Worm (Caenorhabditis elegans) whole organism, L4 larva: ENCODE results near the gene pbs-1.
"Not testable (repeated sequence)": the region's sequence is repeated elsewhere in the genome, so short reads cannot be mapped to it uniquely, and the experiment has no call there.

ENCODE experiments used
- F26F4.8 ChIP-seq: fragments of 200-800 bp; sonication (Bioruptor generic); conservative IDR thresholded peaks from 2 replicates; pipeline ENCODE4 v1.3.6; 2022; ENCODE audit warnings: missing genetic modification characterization, missing compliant biosample characterization
- F44E2.7 ChIP-seq: fragments of 200-800 bp; sonication (Bioruptor generic); IDR thresholded peaks from 2 replicates; pipeline ENCODE4 v2.1.2; 2022; ENCODE audit warnings: missing genetic modification characterization, missing compliant biosample characterization
- Y105C5A.15 ChIP-seq: fragments of 200-800 bp; sonication (Bioruptor generic); IDR thresholded peaks from 2 replicates; pipeline ENCODE4 v1.3.6; 2022; ENCODE audit warnings: missing genetic modification characterization, missing compliant biosample characterization
- Y75B8A.6 ChIP-seq: fragments of 200-800 bp; sonication (Bioruptor generic); IDR thresholded peaks from 2 replicates; pipeline ENCODE4 v1.3.6; 2022; ENCODE audit warnings: missing genetic modification reagents, missing genetic modification characterization, missing compliant biosample characterization
- ZK546.5 ChIP-seq, 2 experiments: sonication (generic microtip); optimal IDR thresholded peaks; 2 replicates each; lab custom pipeline; 2017; ENCODE audit warnings: missing biosample characterization in 2 of 2, missing genetic modification characterization in 2 of 2
- aly-2 ChIP-seq: sonication (generic microtip); optimal IDR thresholded peaks from 2 replicates; lab custom pipeline; 2018; ENCODE audit warnings: missing biosample characterization, missing genetic modification characterization
- ama-1 ChIP-seq: fragments of 150-350 bp; optimal IDR thresholded peaks from 2 replicates; lab custom pipeline; 2014; ENCODE audit warnings: inconsistent platforms, mixed read lengths
- ceh-20 ChIP-seq: fragments of 200-800 bp; sonication (Bioruptor generic); IDR thresholded peaks from 2 replicates; pipeline ENCODE4 v1.3.6; 2022; ENCODE audit warnings: missing genetic modification reagents, missing genetic modification characterization, missing compliant biosample characterization
- ceh-32 ChIP-seq: sonication (generic microtip); optimal IDR thresholded peaks from 2 replicates; lab custom pipeline; 2016; ENCODE audit warnings: mild to moderate bottlenecking, missing genetic modification characterization, missing compliant biosample characterization; ENCODE audit not compliant: poor library complexity
- ceh-62 ChIP-seq: sonication (generic microtip); optimal IDR thresholded peaks from 2 replicates; lab custom pipeline; 2017; ENCODE audit warnings: missing biosample characterization, missing genetic modification characterization
- ceh-82 ChIP-seq: sonication (generic microtip); optimal IDR thresholded peaks from 2 replicates; lab custom pipeline; 2017; ENCODE audit warnings: missing biosample characterization, missing genetic modification characterization
- daf-19 ChIP-seq: fragments of 200-800 bp; sonication (Bioruptor generic); conservative IDR thresholded peaks from 2 replicates; pipeline ENCODE4 v1.3.6; 2022; ENCODE audit warnings: missing genetic modification characterization, missing compliant biosample characterization
- dmd-8 ChIP-seq: fragments of 200-800 bp; sonication (Bioruptor generic); IDR thresholded peaks from 2 replicates; pipeline ENCODE4 v1.3.6; 2022; ENCODE audit warnings: missing genetic modification characterization, missing compliant biosample characterization
- dpl-1 ChIP-seq: fragments of 150-350 bp; optimal IDR thresholded peaks from 2 replicates; lab custom pipeline; 2014; ENCODE audit warnings: missing biosample characterization, missing genetic modification reagents, missing genetic modification characterization
- hlh-11 ChIP-seq: fragments of 200-800 bp; sonication (Bioruptor generic); optimal IDR thresholded peaks from 2 replicates; lab custom pipeline; 2018; ENCODE audit warnings: mild to moderate bottlenecking, missing genetic modification characterization, missing compliant biosample characterization
- lim-7 ChIP-seq: fragments of 200-800 bp; sonication (Bioruptor generic); IDR thresholded peaks from 2 replicates; pipeline ENCODE4 v1.3.6; 2022; ENCODE audit warnings: missing genetic modification characterization, missing compliant biosample characterization
- lin-13 ChIP-seq: fragments of 150-350 bp; optimal IDR thresholded peaks from 2 replicates; lab custom pipeline; 2014; ENCODE audit warnings: missing biosample characterization, missing genetic modification reagents, missing genetic modification characterization
- lin-38 ChIP-seq: fragments of 200-800 bp; sonication (Bioruptor generic); IDR thresholded peaks from 2 replicates; pipeline ENCODE4 v1.3.6; 2022; ENCODE audit warnings: missing genetic modification reagents, missing genetic modification characterization, missing compliant biosample characterization
- madf-9 ChIP-seq: fragments of 200-800 bp; sonication (Bioruptor generic); conservative IDR thresholded peaks from 2 replicates; pipeline ENCODE4 v1.3.6; 2022; ENCODE audit warnings: missing genetic modification reagents, missing genetic modification characterization, missing compliant biosample characterization
- mes-2 ChIP-seq: sonication (generic microtip); optimal IDR thresholded peaks from 2 replicates; lab custom pipeline; 2016; ENCODE audit warnings: missing genotype, mild to moderate bottlenecking, missing genetic modification characterization, missing compliant biosample characterization; ENCODE audit not compliant: poor library complexity, severe bottlenecking
- mxl-2 ChIP-seq: fragments of 200-800 bp; sonication (Bioruptor generic); conservative IDR thresholded peaks from 2 replicates; pipeline ENCODE4 v1.3.6; 2022; ENCODE audit warnings: missing genetic modification reagents, missing genetic modification characterization, missing compliant biosample characterization
- nhr-25 ChIP-seq: sonication (generic microtip); optimal IDR thresholded peaks from 2 replicates; lab custom pipeline; 2017; ENCODE audit warnings: missing genetic modification characterization, mild to moderate bottlenecking, missing compliant biosample characterization, antibody characterized with exemption, moderate library complexity, borderline replicate concordance; ENCODE audit not compliant: insufficient read depth
- nhr-28 ChIP-seq: fragments of 150-350 bp; optimal IDR thresholded peaks from 2 replicates; lab custom pipeline; 2014; ENCODE audit warnings: missing biosample characterization, missing genetic modification characterization
- nhr-41 ChIP-seq: fragments of 200-800 bp; sonication (Bioruptor generic); IDR thresholded peaks from 2 replicates; pipeline ENCODE4 v1.3.6; 2022; ENCODE audit warnings: missing genetic modification reagents, missing genetic modification characterization, missing compliant biosample characterization
- nhr-6 ChIP-seq: fragments of 150-350 bp; optimal IDR thresholded peaks from 2 replicates; lab custom pipeline; 2014; ENCODE audit warnings: missing biosample characterization, missing genetic modification characterization
- pha-4 ChIP-seq, 2 experiments: fragments of 150-350 bp in 1 of 2; fragments of 200-800 bp in 1 of 2; sonication (Bioruptor generic) in 1 of 2; IDR thresholded peaks in 1 of 2; optimal IDR thresholded peaks in 1 of 2; 2 replicates each; pipeline versions ENCODE4 v1.3.6 to Lab custom; 2014 to 2022; ENCODE audit warnings: missing genetic modification characterization in 2 of 2, missing genetic modification reagents in 2 of 2, missing biosample characterization in 1 of 2, missing compliant biosample characterization in 1 of 2
- set-16 ChIP-seq: fragments of 200-800 bp; sonication (Bioruptor generic); IDR thresholded peaks from 2 replicates; pipeline ENCODE4 v1.3.6; 2022; ENCODE audit warnings: missing genetic modification reagents, missing genetic modification characterization, missing compliant biosample characterization
- snpc-1.2 ChIP-seq: fragments of 200-800 bp; sonication (Bioruptor generic); IDR thresholded peaks from 2 replicates; pipeline ENCODE4 v1.3.6; 2022; ENCODE audit warnings: missing genetic modification reagents, missing genetic modification characterization, missing compliant biosample characterization
- snpc-4 ChIP-seq: fragments of 150-350 bp; optimal IDR thresholded peaks from 2 replicates; lab custom pipeline; 2014; ENCODE audit warnings: missing biosample characterization, missing genetic modification characterization
- spr-3 ChIP-seq: fragments of 200-800 bp; sonication (Bioruptor generic); optimal IDR thresholded peaks from 2 replicates; lab custom pipeline; 2018; ENCODE audit warnings: mild to moderate bottlenecking, missing genetic modification characterization, missing compliant biosample characterization
- tra-1 ChIP-seq: fragments of 200-800 bp; sonication (Bioruptor generic); IDR thresholded peaks from 2 replicates; pipeline ENCODE4 v1.3.6; 2022; ENCODE audit warnings: missing genetic modification reagents, missing genetic modification characterization, missing compliant biosample characterization
- vab-7 ChIP-seq: fragments of 200-800 bp; sonication (Bioruptor generic); IDR thresholded peaks from 2 replicates; pipeline ENCODE4 v1.3.6; 2022; ENCODE audit warnings: missing genetic modification reagents, missing genetic modification characterization, missing compliant biosample characterization
- zfp-3 ChIP-seq: fragments of 200-800 bp; sonication (Bioruptor generic); conservative IDR thresholded peaks from 2 replicates; pipeline ENCODE4 v1.3.6; 2022; ENCODE audit warnings: missing genetic modification reagents, missing genetic modification characterization, missing compliant biosample characterization
- zip-11 ChIP-seq: fragments of 200-800 bp; sonication (Bioruptor generic); IDR thresholded peaks from 2 replicates; pipeline ENCODE4 v1.3.6; 2022; ENCODE audit warnings: missing genetic modification characterization, missing compliant biosample characterization
- ztf-7 ChIP-seq: fragments of 150-350 bp; optimal IDR thresholded peaks from 2 replicates; lab custom pipeline; 2014; ENCODE audit warnings: missing biosample characterization, missing genetic modification characterization

The pbs-1 gene

ce11 chrIV:1725888-1726287 lies 16.3 kb upstream of the pbs-1 start, which contains the start of gene K08D12.8:
Gene K08D12.8, plus strand, starts transcription at chrIV:1726188.
- TF ChIP-seq nhr-6 (tag; lab: Kevin White, UChicago), result no peak

- TF ChIP-seq Y75B8A.6 (GFP tag; lab: Robert Waterston, UW) (no peak), ceh-32 (tag; lab: Kevin White, UChicago) (no peak), lin-38 (GFP tag; lab: Robert Waterston, UW) (no peak), zfp-3 (GFP tag; lab: Robert Waterston, UW) (0 out of 2 replicates have a peak, but pooled peaks have one; percentile 7), mes-2 (no peak)
Measured at ce11 chrIV:1724283-1724682, 14.7 kb upstream of the pbs-1 start, which contains the start of gene epic-3. Gene epic-3, minus strand, starts transcription at chrIV:1724383.

- TF ChIP-seq mxl-2 (GFP tag; lab: Robert Waterston, UW) (0 out of 2 replicates have a peak, but pooled peaks have one; percentile 6), ama-1 (peak; percentile 46), nhr-25 (tag; lab: Kevin White, UChicago) (no peak), lim-7 (GFP tag; lab: Robert Waterston, UW) (no peak), tra-1 (GFP tag; lab: Robert Waterston, UW) (no peak), aly-2 (tag; lab: Kevin White, UChicago) (peak; percentile 76), Y105C5A.15 (GFP tag; lab: Robert Waterston, UW) (no peak), lin-13 (GFP tag; lab: Kevin White, UChicago) (no peak), ceh-82 (tag; lab: Kevin White, UChicago) (no peak), set-16 (GFP tag; lab: Robert Waterston, UW) (no peak), ceh-62 (no peak), madf-9 (GFP tag; lab: Robert Waterston, UW) (0 out of 2 replicates have a peak, but pooled peaks have one; percentile 6), hlh-11 (tag; lab: Kevin White, UChicago) (no peak), ceh-32 (tag; lab: Kevin White, UChicago) (no peak), zfp-3 (GFP tag; lab: Robert Waterston, UW) (peak; percentile 89), dpl-1 (GFP tag; lab: Kevin White, UChicago) (no peak), F26F4.8 (GFP tag; lab: Robert Waterston, UW) (no peak), ZK546.5 (tag; optimal IDR thresholded peaks at IDR 0.05; lab: Kevin White, UChicago) (no peak)
Measured at ce11 chrIV:1722953-1723352, 13.4 kb upstream of the pbs-1 start.

- TF ChIP-seq dmd-8, result 0 out of 2 replicates have a peak, but pooled peaks have one; percentile 36
- TF ChIP-seq pha-4 (GFP tag; IDR thresholded peaks at IDR 0.05; lab: Robert Waterston, UW), result 0 out of 2 replicates have a peak, but pooled peaks have one; percentile 66
- TF ChIP-seq pha-4 (tag; optimal IDR thresholded peaks at IDR 0.05; lab: Kevin White, UChicago), result not testable (repeated sequence)
- TF ChIP-seq madf-9 (GFP tag; lab: Robert Waterston, UW), result 0 out of 2 replicates have a peak, but pooled peaks have one; percentile 30
- TF ChIP-seq zfp-3 (GFP tag; lab: Robert Waterston, UW), result peak; percentile 60; the same call in 1 of the 2 replicates
- TF ChIP-seq lin-38 (GFP tag; lab: Robert Waterston, UW), result peak; percentile 28
- TF ChIP-seq set-16 (GFP tag; lab: Robert Waterston, UW), result peak; percentile 99
- 0 out of 2 replicates have a peak, but pooled peaks have one; percentile 36 for TF ChIP-seq snpc-1.2 (GFP tag; lab: Robert Waterston, UW)
- TF ChIP-seq F26F4.8 (GFP tag; lab: Robert Waterston, UW), result peak; percentile 43; the same call in 1 of the 2 replicates
- peak; percentile 50; the same call in 1 of the 2 replicates for TF ChIP-seq ceh-20 (GFP tag; lab: Robert Waterston, UW)
- TF ChIP-seq vab-7 (GFP tag; lab: Robert Waterston, UW), result 0 out of 2 replicates have a peak, but pooled peaks have one; percentile 25
Measured at ce11 chrIV:1722463-1722862, 12.9 kb upstream of the pbs-1 start.

ce11 chrIV:1721610-1722009 lies 12.1 kb upstream of the pbs-1 start:
- TF ChIP-seq set-16 (GFP tag; lab: Robert Waterston, UW), result peak; percentile 96
- TF ChIP-seq lin-13 (GFP tag; lab: Kevin White, UChicago), result no peak
- TF ChIP-seq zip-11 (GFP tag; lab: Robert Waterston, UW), result no peak
- TF ChIP-seq tra-1 (GFP tag; lab: Robert Waterston, UW), result peak; percentile 36; the same call in 1 of the 2 replicates
- no peak for TF ChIP-seq F44E2.7 (GFP tag; lab: Robert Waterston, UW)
- no peak for TF ChIP-seq ztf-7
- TF ChIP-seq ceh-20 (GFP tag; lab: Robert Waterston, UW), result peak; percentile 7; the same call in 1 of the 2 replicates
- no peak for TF ChIP-seq spr-3 (GFP tag; lab: Kevin White, UChicago)
- TF ChIP-seq vab-7 (GFP tag; lab: Robert Waterston, UW), result no peak
- TF ChIP-seq nhr-41 (GFP tag; lab: Robert Waterston, UW), result no peak
- TF ChIP-seq daf-19 (GFP tag; lab: Robert Waterston, UW), result no peak
- no peak for TF ChIP-seq snpc-4 (tag; lab: Kevin White, UChicago)
- no peak; the same call in 1 of the 2 replicates for TF ChIP-seq pha-4 (GFP tag; IDR thresholded peaks at IDR 0.05; lab: Robert Waterston, UW)
- no peak for TF ChIP-seq pha-4 (tag; optimal IDR thresholded peaks at IDR 0.05; lab: Kevin White, UChicago)
- TF ChIP-seq nhr-28 (tag; lab: Kevin White, UChicago), result no peak
